Worm (Caenorhabditis elegans) whole organism, young adult: ENCODE measurements around the gene Y102A5C.4.
A peak's percentile ranks its signal among the peaks of the same experiment; 100 is the strongest.

Source experiments
- B0019.2 ChIP-seq: fragments of 200-800 bp; sonication (Bioruptor generic); conservative IDR thresholded peaks from 2 replicates; pipeline ENCODE4 v1.3.6; 2022; ENCODE audit warnings: missing genetic modification reagents, missing genetic modification characterization, missing compliant biosample characterization
- B0336.3 ChIP-seq: fragments of 200-800 bp; sonication (Bioruptor generic); IDR thresholded peaks from 2 replicates; pipeline ENCODE4 v1.3.6; 2022; ENCODE audit warnings: missing genetic modification characterization, missing compliant biosample characterization
- C06A6.2 ChIP-seq: fragments of 200-800 bp; sonication (Bioruptor generic); conservative IDR thresholded peaks from 2 replicates; pipeline ENCODE4 v1.3.6; 2022; ENCODE audit warnings: missing genetic modification characterization, missing compliant biosample characterization
- F49E8.2 ChIP-seq: sonication (generic microtip); optimal IDR thresholded peaks from 3 replicates; lab custom pipeline; 2017; ENCODE audit warnings: missing genetic modification characterization, mild to moderate bottlenecking, missing compliant biosample characterization, antibody characterized with exemption, moderate library complexity; ENCODE audit not compliant: insufficient read depth
- F57C9.4 ChIP-seq: sonication (generic microtip); optimal IDR thresholded peaks from 2 replicates; lab custom pipeline; 2017; ENCODE audit warnings: mild to moderate bottlenecking, missing genetic modification characterization, missing compliant biosample characterization
- Y67H2A.10 ChIP-seq: fragments of 200-800 bp; sonication (Bioruptor generic); conservative IDR thresholded peaks from 2 replicates; pipeline ENCODE4 v1.3.6; 2022; ENCODE audit warnings: missing genetic modification reagents, missing genetic modification characterization, missing compliant biosample characterization
- Y79H2A.3 ChIP-seq: fragments of 200-800 bp; sonication (Bioruptor generic); conservative IDR thresholded peaks from 2 replicates; pipeline ENCODE4 v1.3.6; 2022; ENCODE audit warnings: missing genetic modification reagents, missing genetic modification characterization, missing compliant biosample characterization
- ZK185.1 ChIP-seq: sonication (generic microtip); optimal IDR thresholded peaks from 2 replicates; lab custom pipeline; 2016; ENCODE audit warnings: mild to moderate bottlenecking, missing genetic modification characterization, missing compliant biosample characterization; ENCODE audit not compliant: poor library complexity, severe bottlenecking
- ama-1 ChIP-seq, 3 experiments: fragments of 150-350 bp in 1 of 3; sonication (generic microtip) in 2 of 3; optimal IDR thresholded peaks; 2 replicates each; lab custom pipeline; 2014 to 2018; ENCODE audit warnings: missing biosample characterization in 2 of 3, missing genetic modification characterization in 2 of 3, missing genetic modification reagents in 2 of 3
- aptf-3 ChIP-seq: fragments of 200-800 bp; sonication (Bioruptor generic); IDR thresholded peaks from 2 replicates; pipeline ENCODE4 v1.3.6; 2022; ENCODE audit warnings: missing genetic modification characterization, missing compliant biosample characterization
- athp-1 ChIP-seq: sonication (generic microtip); optimal IDR thresholded peaks from 2 replicates; lab custom pipeline; 2017; ENCODE audit warnings: mild to moderate bottlenecking, missing genetic modification characterization, missing compliant biosample characterization
- bed-1 ChIP-seq: fragments of 200-800 bp; sonication (Bioruptor generic); IDR thresholded peaks from 2 replicates; pipeline ENCODE4 v1.3.6; 2022; ENCODE audit warnings: missing genetic modification reagents, missing genetic modification characterization, missing compliant biosample characterization
- bed-2 ChIP-seq: fragments of 200-800 bp; sonication (Bioruptor generic); IDR thresholded peaks from 2 replicates; pipeline ENCODE4 v1.3.6; 2022; ENCODE audit warnings: missing genetic modification reagents, missing genetic modification characterization, missing compliant biosample characterization
- ceh-27 ChIP-seq: fragments of 200-800 bp; sonication (Bioruptor generic); optimal IDR thresholded peaks from 2 replicates; lab custom pipeline; 2018; ENCODE audit warnings: mild to moderate bottlenecking, missing genetic modification characterization, moderate library complexity, missing compliant biosample characterization
- ceh-58 ChIP-seq: fragments of 200-800 bp; sonication (Bioruptor generic); IDR thresholded peaks from 2 replicates; pipeline ENCODE4 v1.3.6; 2022; ENCODE audit warnings: missing genetic modification characterization, missing compliant biosample characterization
- ceh-79 ChIP-seq: sonication (generic microtip); optimal IDR thresholded peaks from 2 replicates; lab custom pipeline; 2017; ENCODE audit warnings: mild to moderate bottlenecking, missing genetic modification characterization, missing compliant biosample characterization
- dpff-1 ChIP-seq: sonication (generic microtip); optimal IDR thresholded peaks from 2 replicates; lab custom pipeline; 2017; ENCODE audit warnings: mild to moderate bottlenecking, missing genetic modification characterization, missing compliant biosample characterization
- efl-1 ChIP-seq: fragments of 150-350 bp; optimal IDR thresholded peaks from 2 replicates; lab custom pipeline; 2014; ENCODE audit warnings: missing biosample characterization, missing genetic modification reagents, missing genetic modification characterization
- ekl-4 ChIP-seq: fragments of 200-800 bp; sonication (Bioruptor generic); IDR thresholded peaks from 2 replicates; pipeline ENCODE4 v1.3.6; 2022; ENCODE audit warnings: missing genetic modification reagents, missing genetic modification characterization, missing compliant biosample characterization
- ets-4 ChIP-seq: fragments of 200-800 bp; sonication (Bioruptor generic); optimal IDR thresholded peaks from 2 replicates; lab custom pipeline; 2018; ENCODE audit warnings: mild to moderate bottlenecking, missing genetic modification characterization, missing compliant biosample characterization
- him-1 ChIP-seq: sonication (generic microtip); optimal IDR thresholded peaks from 2 replicates; lab custom pipeline; 2016; ENCODE audit warnings: missing genotype, missing genetic modification reagents, missing genetic modification characterization, missing compliant biosample characterization
- hlh-12 ChIP-seq: sonication (generic microtip); optimal IDR thresholded peaks from 2 replicates; lab custom pipeline; 2016; ENCODE audit warnings: missing genetic modification characterization, missing compliant biosample characterization
- hlh-26 ChIP-seq: fragments of 200-800 bp; sonication (Bioruptor generic); conservative IDR thresholded peaks from 2 replicates; pipeline ENCODE4 v1.3.6; 2022; ENCODE audit warnings: missing genetic modification reagents, missing genetic modification characterization, missing compliant biosample characterization
- hmg-1.2 ChIP-seq: fragments of 200-800 bp; sonication (Bioruptor generic); IDR thresholded peaks from 2 replicates; pipeline ENCODE4 v1.3.6; 2022; ENCODE audit warnings: missing genetic modification reagents, missing genetic modification characterization, missing compliant biosample characterization
- hrde-1 ChIP-seq: sonication (generic microtip); optimal IDR thresholded peaks from 2 replicates; lab custom pipeline; 2016; ENCODE audit warnings: missing genetic modification characterization, mild to moderate bottlenecking, missing compliant biosample characterization, moderate library complexity, missing genotype, missing genetic modification reagents, borderline replicate concordance
- hsf-1 ChIP-seq: fragments of 200-800 bp; sonication (Bioruptor generic); IDR thresholded peaks from 2 replicates; pipeline ENCODE4 v1.3.6; 2022; ENCODE audit warnings: missing genetic modification reagents, missing genetic modification characterization, missing compliant biosample characterization
- lag-1 ChIP-seq: fragments of 200-800 bp; sonication (Bioruptor generic); IDR thresholded peaks from 2 replicates; pipeline ENCODE4 v1.3.6; 2022; ENCODE audit warnings: missing genetic modification reagents, missing genetic modification characterization, missing compliant biosample characterization
- let-526 ChIP-seq: fragments of 200-800 bp; sonication (Bioruptor generic); IDR thresholded peaks from 2 replicates; pipeline ENCODE4 v1.3.6; 2022; ENCODE audit warnings: missing genetic modification reagents, missing genetic modification characterization, missing compliant biosample characterization
- lin-26 ChIP-seq: fragments of 200-800 bp; sonication (Bioruptor generic); IDR thresholded peaks from 2 replicates; pipeline ENCODE4 v1.3.6; 2022; ENCODE audit warnings: missing genetic modification reagents, missing genetic modification characterization, missing compliant biosample characterization
- lir-1 ChIP-seq: fragments of 200-800 bp; sonication (Bioruptor generic); conservative IDR thresholded peaks from 2 replicates; pipeline ENCODE4 v1.3.6; 2022; ENCODE audit warnings: missing genetic modification reagents, missing genetic modification characterization, missing compliant biosample characterization
- lsy-27 ChIP-seq: sonication (generic microtip); optimal IDR thresholded peaks from 2 replicates; lab custom pipeline; 2017; ENCODE audit warnings: missing genetic modification characterization, mild to moderate bottlenecking, missing compliant biosample characterization, antibody characterized with exemption, missing genotype, borderline replicate concordance; ENCODE audit not compliant: insufficient read depth
- madf-8 ChIP-seq: fragments of 200-800 bp; sonication (Bioruptor generic); conservative IDR thresholded peaks from 2 replicates; pipeline ENCODE4 v1.3.6; 2022; ENCODE audit warnings: missing genetic modification reagents, missing genetic modification characterization, missing compliant biosample characterization
- mcd-1 ChIP-seq: fragments of 200-800 bp; sonication (Bioruptor generic); IDR thresholded peaks from 2 replicates; pipeline ENCODE4 v1.3.6; 2022; ENCODE audit warnings: missing genetic modification reagents, missing genetic modification characterization, missing compliant biosample characterization
- mes-4 ChIP-seq: sonication (generic microtip); optimal IDR thresholded peaks from 2 replicates; lab custom pipeline; 2016; ENCODE audit warnings: missing genotype, missing genetic modification characterization, missing compliant biosample characterization
- mxl-1 ChIP-seq: sonication (generic microtip); optimal IDR thresholded peaks from 2 replicates; lab custom pipeline; 2016; ENCODE audit warnings: missing genetic modification characterization, missing compliant biosample characterization
- nfyb-1 ChIP-seq: fragments of 200-800 bp; sonication (Bioruptor generic); IDR thresholded peaks from 2 replicates; pipeline ENCODE4 v1.3.6; 2022; ENCODE audit warnings: missing genetic modification reagents, missing genetic modification characterization, missing compliant biosample characterization
- nhr-120 ChIP-seq: fragments of 200-800 bp; sonication (Bioruptor generic); IDR thresholded peaks from 2 replicates; pipeline ENCODE4 v1.3.6; 2022; ENCODE audit warnings: missing genetic modification characterization, missing compliant biosample characterization
- nhr-90 ChIP-seq: sonication (generic microtip); optimal IDR thresholded peaks from 2 replicates; lab custom pipeline; 2016; ENCODE audit warnings: missing genotype, mild to moderate bottlenecking, missing genetic modification characterization, missing compliant biosample characterization
- pha-4 ChIP-seq: fragments of 150-350 bp; sonication (generic microtip); optimal IDR thresholded peaks from 2 replicates; lab custom pipeline; 2014; ENCODE audit warnings: missing biosample characterization, missing genetic modification reagents, missing genetic modification characterization
- somi-1 ChIP-seq: fragments of 200-800 bp; sonication (Bioruptor generic); optimal IDR thresholded peaks from 2 replicates; lab custom pipeline; 2018; ENCODE audit warnings: mild to moderate bottlenecking, missing genetic modification characterization, missing compliant biosample characterization
- unc-62 ChIP-seq: fragments of 150-350 bp; optimal IDR thresholded peaks from 2 replicates; lab custom pipeline; 2014; ENCODE audit warnings: missing biosample characterization, missing genetic modification reagents, missing genetic modification characterization
- zfh-2 ChIP-seq: fragments of 200-800 bp; sonication (Bioruptor generic); conservative IDR thresholded peaks from 2 replicates; pipeline ENCODE4 v1.3.6; 2022; ENCODE audit warnings: missing genetic modification reagents, missing genetic modification characterization, missing compliant biosample characterization
- ztf-3 ChIP-seq: fragments of 200-800 bp; sonication (Bioruptor generic); optimal IDR thresholded peaks from 2 replicates; lab custom pipeline; 2018; ENCODE audit warnings: mild to moderate bottlenecking, missing genetic modification characterization, missing compliant biosample characterization

The Y102A5C.4 gene

DNA sequence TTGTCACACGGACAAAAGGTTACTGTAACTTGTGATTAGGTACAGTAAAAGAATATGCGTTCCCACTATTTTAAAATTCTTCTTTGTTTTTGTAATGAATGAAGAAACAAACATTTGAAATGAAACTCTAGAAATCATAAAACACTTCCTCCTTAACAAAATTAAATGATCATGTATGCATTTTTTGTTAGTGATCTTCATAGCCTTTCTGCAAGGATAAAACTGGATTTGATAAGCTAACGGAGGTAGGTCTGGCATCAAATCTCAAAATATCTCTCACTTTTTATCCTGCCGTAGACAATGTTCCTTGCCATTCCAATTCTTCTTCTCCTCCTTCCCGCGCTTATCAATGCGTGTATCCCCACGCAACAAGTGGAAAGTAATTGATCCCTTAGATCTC lies 29.5 kb downstream of the Y102A5C.4 start, which contains the start of gene clec-238:
clec-238 (plus strand) TSS at position 301 of the 400 bp plus-strand sequence.
- no peak for TF ChIP-seq efl-1 (GFP tag; lab: Kevin White, UChicago)
- no peak for TF ChIP-seq B0019.2 (GFP tag; lab: Robert Waterston, UW)
- no peak for TF ChIP-seq athp-1

DNA sequence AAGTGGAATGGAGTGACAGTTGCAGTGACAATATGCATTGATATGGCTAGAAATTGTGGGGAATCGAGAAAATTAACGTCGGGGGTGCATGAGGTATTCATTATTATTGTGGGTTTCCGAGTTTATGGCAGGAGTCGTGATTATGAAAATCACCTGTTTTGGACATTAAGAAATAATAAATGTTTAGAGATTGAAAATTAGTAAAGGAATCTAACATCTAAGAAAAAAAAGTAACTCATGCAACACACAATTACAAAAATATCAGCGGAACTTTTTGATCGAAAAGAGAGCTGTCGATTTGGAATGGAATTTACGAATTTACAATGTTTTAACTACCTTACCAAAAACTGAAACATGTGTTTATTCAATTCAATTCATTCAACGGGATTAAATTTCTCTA lies 32.7 kb downstream of the Y102A5C.4 start, which contains the start of gene srh-206:
srh-206 (minus strand) TSS at position 101 of the 400 bp plus-strand sequence.
- no peak for TF ChIP-seq mcd-1 (GFP tag; lab: Robert Waterston, UW)
- TF ChIP-seq bed-2 (GFP tag; lab: Robert Waterston, UW): no peak
- TF ChIP-seq Y67H2A.10 (GFP tag; lab: Robert Waterston, UW): no peak
- no peak for TF ChIP-seq zfh-2
- TF ChIP-seq ZK185.1 (tag; lab: Kevin White, UChicago): no peak
- TF ChIP-seq aptf-3: no peak
- no peak for TF ChIP-seq B0336.3 (GFP tag; lab: Robert Waterston, UW)
- no peak for TF ChIP-seq ceh-27 (GFP tag; lab: Kevin White, UChicago)
- TF ChIP-seq bed-1 (GFP tag; lab: Robert Waterston, UW): no peak
- TF ChIP-seq lag-1 (GFP tag; lab: Robert Waterston, UW): no peak
- TF ChIP-seq hsf-1: no peak
- no peak for TF ChIP-seq lir-1 (GFP tag; lab: Robert Waterston, UW)
- no peak for TF ChIP-seq ekl-4 (GFP tag; lab: Robert Waterston, UW)
- TF ChIP-seq lsy-27 (tag; lab: Kevin White, UChicago): no peak
- no peak for TF ChIP-seq madf-8 (GFP tag; lab: Robert Waterston, UW)
- no peak for TF ChIP-seq ztf-3 (GFP tag; lab: Kevin White, UChicago)
- TF ChIP-seq nhr-120 (GFP tag; lab: Robert Waterston, UW): no peak
- TF ChIP-seq F57C9.4: no peak
- TF ChIP-seq let-526: no peak
- TF ChIP-seq, all 124 proteins: peak for 0

DNA sequence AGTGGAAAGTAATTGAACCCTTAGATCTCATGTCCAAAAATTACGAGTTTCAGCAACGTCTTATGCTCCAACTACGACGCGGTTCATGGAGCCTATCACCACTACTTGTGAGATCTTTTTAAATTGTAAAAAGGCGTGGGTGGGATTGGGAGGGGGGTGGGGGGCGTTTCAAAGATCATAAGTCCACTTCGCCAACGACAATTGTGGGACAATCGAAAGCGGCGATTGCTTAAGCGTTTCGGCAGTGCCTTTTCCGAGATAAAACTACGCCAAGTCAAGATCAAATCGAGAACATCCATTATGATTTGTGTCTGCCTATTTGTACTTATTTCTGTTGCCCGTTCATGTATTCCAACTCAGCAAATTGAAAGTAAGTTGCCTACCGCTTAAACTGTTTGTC lies 34.2 kb downstream of the Y102A5C.4 start, which contains the start of gene clec-239:
clec-239 (plus strand) TSS at position 301 of the 400 bp plus-strand sequence.
- TF ChIP-seq pha-4 (tag; lab: Kevin White, UChicago) (no peak), Y79H2A.3 (GFP tag; lab: Robert Waterston, UW) (no peak), C06A6.2 (GFP tag; lab: Robert Waterston, UW) (no peak), hlh-12 (tag; lab: Kevin White, UChicago) (no peak), aptf-3 (no peak)

DNA sequence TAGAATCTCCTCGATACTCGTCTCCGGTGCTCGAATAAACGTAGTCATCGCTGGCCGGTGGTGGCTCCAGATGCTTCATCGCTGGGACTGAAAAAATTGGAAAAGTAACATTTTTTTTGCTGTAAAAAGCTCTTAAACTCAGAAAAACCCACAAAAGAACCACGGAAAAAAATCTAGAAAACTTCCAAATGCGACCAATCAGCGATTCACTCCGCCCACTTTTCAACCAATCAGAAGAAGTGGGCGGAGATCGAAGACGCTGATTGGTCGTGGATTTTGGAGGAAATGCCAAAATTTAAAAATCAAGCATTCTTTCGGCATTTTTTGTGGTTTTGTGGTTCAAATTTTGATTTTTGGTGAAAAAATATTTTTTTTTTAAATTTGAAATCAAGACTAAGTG lies 36.9 kb downstream of the Y102A5C.4 start:
- TF ChIP-seq him-1 (tag; lab: Kevin White, UChicago) (no peak), nfyb-1 (GFP tag; lab: Robert Waterston, UW) (peak; percentile 15; the same call in 1 of the 2 replicates), hmg-1.2 (GFP tag; lab: Robert Waterston, UW) (no peak)

DNA sequence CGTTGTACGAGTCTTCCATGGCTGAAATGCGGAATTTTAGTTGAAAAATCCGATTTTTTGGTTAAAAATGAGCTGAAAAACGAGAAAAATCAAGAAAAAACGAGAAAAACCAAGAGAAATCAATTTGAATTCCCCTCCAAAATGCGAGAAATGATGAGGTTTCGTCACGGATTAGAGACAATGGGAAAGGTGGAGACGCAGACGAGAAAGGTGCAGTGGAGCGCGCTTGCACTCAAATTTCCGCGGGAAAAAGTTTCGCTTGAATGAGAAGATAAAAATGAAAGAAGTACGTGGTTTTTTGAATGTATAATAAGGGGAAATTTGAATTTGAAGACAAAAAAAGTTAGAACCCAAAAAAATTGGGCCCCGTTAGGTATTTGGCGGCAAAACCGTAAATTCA lies 43.6 kb downstream of the Y102A5C.4 start, which contains the start of gene efl-1:
efl-1 (minus strand) TSS at position 21 of the 400 bp plus-strand sequence.
- no peak for TF ChIP-seq ama-1 (optimal IDR thresholded peaks at IDR 0.05; lab: Kevin White, UChicago)
- no peak for TF ChIP-seq ama-1 (GFP tag; optimal IDR thresholded peaks at IDR 0.05; lab: Kevin White, UChicago)
- no peak for TF ChIP-seq ets-4 (GFP tag; lab: Kevin White, UChicago)
- TF ChIP-seq ztf-3 (GFP tag; lab: Kevin White, UChicago): peak; percentile 25
- TF ChIP-seq dpff-1 (tag; lab: Kevin White, UChicago): no peak
- TF ChIP-seq hrde-1: no peak
- peak; percentile 22 for TF ChIP-seq somi-1 (GFP tag; lab: Kevin White, UChicago)
- no peak for TF ChIP-seq hlh-26 (GFP tag; lab: Robert Waterston, UW)
- no peak for TF ChIP-seq ceh-58 (GFP tag; lab: Robert Waterston, UW)
- no peak for TF ChIP-seq mxl-1 (tag; lab: Kevin White, UChicago)
- TF ChIP-seq unc-62: no peak
- no peak for TF ChIP-seq F49E8.2
- no peak for TF ChIP-seq ceh-79 (tag; lab: Kevin White, UChicago)
- TF ChIP-seq lin-26: no peak
- peak; percentile 99 for TF ChIP-seq hmg-1.2 (GFP tag; lab: Robert Waterston, UW)
- TF ChIP-seq mes-4: no peak
- TF ChIP-seq Y79H2A.3 (GFP tag; lab: Robert Waterston, UW): no peak
- no peak for TF ChIP-seq nhr-90 (tag; lab: Kevin White, UChicago)
